Fruit fly (Drosophila melanogaster) whole organism: ENCODE data around the gene CG5292.

Experiments used
- CG8478 ChIP-seq: fragments of >200 bp; optimal IDR thresholded peaks from 2 replicates; lab custom pipeline; 2018; ENCODE audit warnings: inconsistent platforms
- Dll ChIP-seq: fragments of >200 bp; optimal IDR thresholded peaks from 2 replicates; lab custom pipeline; 2017
- EcR ChIP-seq, 2 experiments: fragments of >200 bp; optimal IDR thresholded peaks; 2 replicates each; lab custom pipeline; 2017; ENCODE audit warnings: missing biosample characterization in 2 of 2, missing genetic modification characterization in 2 of 2, missing genetic modification reagents in 2 of 2
- pan ChIP-seq: fragments of >200 bp; optimal IDR thresholded peaks from 2 replicates; lab custom pipeline; 2017
- psq ChIP-seq: fragments of >200 bp; optimal IDR thresholded peaks from 2 replicates; lab custom pipeline; 2017

DNA sequence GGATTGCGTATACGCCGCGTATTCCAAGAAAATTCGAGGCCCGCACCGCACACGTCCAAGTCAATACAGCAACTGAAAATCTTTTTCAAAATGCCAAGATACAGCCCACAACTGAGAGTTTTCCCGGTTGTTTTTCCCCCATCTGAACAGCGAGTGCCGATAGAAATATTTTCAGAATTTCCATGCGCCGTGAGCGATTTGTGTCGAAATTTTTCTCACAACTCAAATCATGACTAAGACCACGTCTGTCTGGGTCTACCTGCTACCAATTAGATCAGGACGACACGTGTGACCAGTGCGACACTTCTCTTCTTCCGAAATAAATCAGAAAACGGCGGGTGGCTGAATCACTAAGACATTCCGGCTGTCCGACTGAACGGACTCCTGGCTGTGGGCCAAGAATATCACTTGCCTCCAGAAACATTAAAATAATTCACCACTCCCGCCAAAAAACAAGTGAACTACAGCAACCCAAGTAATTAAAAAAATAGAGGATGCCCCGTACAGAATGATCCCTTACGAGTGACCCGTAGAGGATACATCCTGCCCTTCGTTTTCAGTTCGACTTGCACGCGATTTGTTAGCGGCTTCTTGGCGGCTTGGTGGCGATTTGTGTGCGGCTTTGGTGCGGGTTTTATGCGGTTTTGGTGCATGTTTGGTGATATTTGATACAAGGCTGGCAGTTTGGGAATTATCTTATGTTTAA is 26.2 kb upstream of the CG5292 start, which contains the start of gene cher:
- TF ChIP-seq Dll = no peak
- TF ChIP-seq pan (lab: Kevin White, UChicago) = no peak
- no peak for TF ChIP-seq psq
- TF ChIP-seq EcR (GFP tag; optimal IDR thresholded peaks at IDR 0.05; lab: Kevin White, UChicago) = no peak
- no peak for TF ChIP-seq CG8478 (lab: Kevin White, UChicago)
